Fruit fly (Drosophila melanogaster): ENCODE measurements around the gene CG4080.

CG4080 gene

DNA sequence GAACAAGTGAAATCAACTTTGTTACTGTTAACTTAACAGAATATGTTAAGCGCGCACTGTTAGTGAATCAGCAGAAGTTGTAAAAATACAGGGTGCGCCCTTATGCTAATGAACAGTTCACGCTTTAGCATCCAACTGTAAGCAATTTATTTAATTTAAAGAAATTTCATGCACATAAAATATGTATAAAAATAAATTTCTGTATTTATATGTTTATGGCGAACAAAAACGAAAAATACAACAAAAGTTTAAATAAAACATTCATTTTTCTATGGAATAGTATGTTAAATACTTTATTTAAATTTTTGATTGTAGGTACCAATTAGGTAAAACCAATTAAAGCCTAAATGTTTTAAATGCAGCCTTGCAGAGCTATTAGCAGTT is 25.5 kb upstream of the CG4080 start (continued):
- TF ChIP-seq CG10979 (tag; optimal IDR thresholded peaks at IDR 0.05) (peak; percentile 21), crol (GFP tag; IDR thresholded peaks at IDR 0.05) (no peak), mam (GFP tag; optimal IDR thresholded peaks at IDR 0.05) (no peak), bab2 (GFP tag; optimal IDR thresholded peaks at IDR 0.05) (no peak), CG10321 (GFP tag; IDR thresholded peaks at IDR 0.05) (no peak), CG9437 (GFP tag; optimal IDR thresholded peaks at IDR 0.05) (peak; percentile 38), stwl (tag; optimal IDR thresholded peaks at IDR 0.05) (peak; percentile 39), CG34376 (GFP tag; optimal IDR thresholded peaks at IDR 0.05) (no peak), CG6854 (GFP tag; optimal IDR thresholded peaks at IDR 0.05) (peak; percentile 18), br (optimal IDR thresholded peaks at IDR 0.05) (no peak), Doc2 (GFP tag; IDR thresholded peaks at IDR 0.05) (no peak), CG17359 (tag; optimal IDR thresholded peaks at IDR 0.05) (peak; percentile 35), unc-4 (GFP tag; IDR thresholded peaks at IDR 0.05; ENCODE audit: partially characterized antibody) (no peak), CG10959 (GFP tag; IDR thresholded peaks at IDR 0.05) (no peak), otp (GFP tag; IDR thresholded peaks at IDR 0.05) (no peak), unpg (GFP tag; optimal IDR thresholded peaks at IDR 0.05) (peak; percentile 65), danr (GFP tag; IDR thresholded peaks at IDR 0.05) (no peak), Usf (GFP tag; optimal IDR thresholded peaks at IDR 0.05) (no peak), ranshi (GFP tag; IDR thresholded peaks at IDR 0.05) (0 out of 2 replicates have a peak, but pooled peaks have one; percentile 7), CG17186 (GFP tag; optimal IDR thresholded peaks at IDR 0.05) (no peak), Dek (tag; optimal IDR thresholded peaks at IDR 0.05) (no peak), Oaz (GFP tag; IDR thresholded peaks at IDR 0.05) (no peak), en (GFP tag; optimal IDR thresholded peaks at IDR 0.05) (no peak), jing (GFP tag; optimal IDR thresholded peaks at IDR 0.05) (no peak), nau (GFP tag; optimal IDR thresholded peaks at IDR 0.05) (no peak), ssp (GFP tag; IDR thresholded peaks at IDR 0.05) (no peak), sens (GFP tag) (peak; percentile 74), D19A (tag; optimal IDR thresholded peaks at IDR 0.05) (peak; percentile 51), Fer1 (GFP tag; optimal IDR thresholded peaks at IDR 0.05) (peak; percentile 43), CG31441 (GFP tag; IDR thresholded peaks at IDR 0.05) (peak; percentile 54), CG11695 (GFP tag; IDR thresholded peaks at IDR 0.05) (peak; percentile 56; the same call in 2 of the 3 replicates), vnd (GFP tag; IDR thresholded peaks at IDR 0.05; ENCODE audit: partially characterized antibody) (no peak), abd-A (tag; optimal IDR thresholded peaks at IDR 0.05) (no peak), wek (GFP tag; optimal IDR thresholded peaks at IDR 0.05) (no peak), CG12659 (GFP tag; optimal IDR thresholded peaks at IDR 0.05) (peak; percentile 6), lmd (GFP tag; IDR thresholded peaks at IDR 0.05) (no peak), CG10565 (GFP tag; optimal IDR thresholded peaks at IDR 0.05) (no peak), CG17385 (GFP tag; optimal IDR thresholded peaks at IDR 0.05) (peak; percentile 43), CG7556 (GFP tag; optimal IDR thresholded peaks at IDR 0.05) (peak; percentile 27), Dbx (GFP tag; IDR thresholded peaks at IDR 0.05) (peak; percentile 24; the same call in 1 of the 3 replicates), Sox102F (GFP tag; optimal IDR thresholded peaks at IDR 0.05) (peak; percentile 26), CG18262 (tag; optimal IDR thresholded peaks at IDR 0.05) (peak; percentile 64)

Measured in whole organism, embryonic.